Worm (Caenorhabditis elegans): ENCODE measurements around the gene F36D3.1.
A peak's percentile ranks its signal among the peaks of the same experiment; 100 is the strongest.

Gene F36D3.1

DNA sequence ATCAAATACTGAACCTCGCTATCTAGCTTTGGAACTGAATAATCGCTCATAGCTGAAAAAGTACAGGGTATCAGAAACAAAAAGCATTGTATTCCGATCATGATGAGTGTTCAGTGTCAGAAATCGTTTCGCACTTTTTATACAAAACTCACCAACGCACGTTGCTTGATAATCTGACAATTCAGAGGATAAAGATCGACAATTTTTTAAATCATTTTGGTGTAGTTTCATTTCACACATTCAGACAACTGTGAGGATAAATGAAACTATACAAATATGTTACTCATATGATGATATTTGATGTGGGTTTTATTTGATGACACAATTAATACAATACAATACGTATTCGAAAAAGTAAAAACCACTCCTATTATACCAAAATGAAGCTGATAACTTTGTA, 16.1 kb upstream of the F36D3.1 start, which contains the start of gene F57E7.2 (continued):
- no peak for TF ChIP-seq pha-4 (tag; optimal IDR thresholded peaks at IDR 0.05)

- TF ChIP-seq ceh-31 (tag; optimal IDR thresholded peaks at IDR 0.05) (no peak), ets-4 (tag; optimal IDR thresholded peaks at IDR 0.05) (no peak), lin-11 (tag; optimal IDR thresholded peaks at IDR 0.05) (no peak), npax-4 (tag; optimal IDR thresholded peaks at IDR 0.05) (no peak), rnt-1 (tag; optimal IDR thresholded peaks at IDR 0.05) (no peak), pqm-1 (tag; optimal IDR thresholded peaks at IDR 0.05) (no peak), nhr-232 (tag; optimal IDR thresholded peaks at IDR 0.05) (no peak), elt-4 (tag; optimal IDR thresholded peaks at IDR 0.05) (no peak), ceh-9 (tag; optimal IDR thresholded peaks at IDR 0.05) (no peak), ceh-45 (GFP tag; IDR thresholded peaks at IDR 0.05) (no peak), nhr-11 (tag; optimal IDR thresholded peaks at IDR 0.05) (no peak), fax-1 (tag; optimal IDR thresholded peaks at IDR 0.05) (no peak), unc-3 (GFP tag; conservative IDR thresholded peaks at IDR 0.05) (no peak), unc-3 (tag; optimal IDR thresholded peaks at IDR 0.05) (no peak), ceh-2 (tag; optimal IDR thresholded peaks at IDR 0.05) (no peak), elt-2 (tag; optimal IDR thresholded peaks at IDR 0.05) (no peak), unc-86 (tag; optimal IDR thresholded peaks at IDR 0.05) (no peak)
Observed at ce11 chrV:16483681-16484080, 15.5 kb upstream of the F36D3.1 start, which contains the start of gene srh-139. TSS of gene srh-139 (plus strand) at chrV:16483981.

ce11 chrV:16487474-16487873, 11.7 kb upstream of the F36D3.1 start, which contains the start of gene Y32B12A.5:
TSS of gene Y32B12A.5 (minus strand) at chrV:16487574.
- no peak for TF ChIP-seq ceh-18 (tag; optimal IDR thresholded peaks at IDR 0.05)
- no peak for TF ChIP-seq T23F11.4 (GFP tag; optimal IDR thresholded peaks at IDR 0.05)

DNA sequence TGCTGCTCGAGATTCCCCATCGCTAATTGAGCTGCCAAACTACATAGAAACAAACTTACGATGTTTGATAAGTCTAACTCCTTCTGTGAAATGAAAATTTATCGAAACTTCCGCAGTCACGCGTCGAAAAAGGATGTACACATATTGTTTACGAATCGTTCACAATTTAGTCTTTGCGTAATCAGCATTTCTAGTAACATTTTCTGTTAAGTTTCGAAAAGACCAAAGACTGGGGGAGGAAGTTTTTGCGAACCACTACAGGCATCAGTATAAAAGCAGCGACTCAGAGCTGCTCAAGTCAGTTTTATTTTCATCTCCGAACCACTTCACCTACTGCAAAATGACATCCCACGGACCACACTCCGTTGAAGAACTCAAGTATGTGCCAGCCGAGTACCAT, 11.0 kb upstream of the F36D3.1 start, which contains the start of gene sqst-4:
Gene sqst-4, plus strand, starts transcription at position 301 of the 400 bp plus-strand sequence.
- TF ChIP-seq Y22D7AL.16 (tag; optimal IDR thresholded peaks at IDR 0.05) (no peak), ceh-45 (GFP tag; IDR thresholded peaks at IDR 0.05) (no peak), gmeb-2 (tag; optimal IDR thresholded peaks at IDR 0.05) (no peak), hlh-13 (GFP tag; optimal IDR thresholded peaks at IDR 0.05) (no peak), ceh-2 (tag; optimal IDR thresholded peaks at IDR 0.05) (no peak), pros-1 (tag; optimal IDR thresholded peaks at IDR 0.05) (no peak), fkh-10 (GFP tag; optimal IDR thresholded peaks at IDR 0.05) (no peak), C38D4.7 (GFP tag; optimal IDR thresholded peaks at IDR 0.05) (no peak), hlh-30 (tag; optimal IDR thresholded peaks at IDR 0.05; ENCODE audit: insufficient read depth) (no peak), unc-42 (tag; optimal IDR thresholded peaks at IDR 0.05) (no peak), mec-3 (tag; optimal IDR thresholded peaks at IDR 0.05; ENCODE audit: borderline replicate concordance) (no peak), ceh-19 (GFP tag; optimal IDR thresholded peaks at IDR 0.05) (no peak), hlh-6 (tag; optimal IDR thresholded peaks at IDR 0.05) (no peak), ttx-3 (tag; optimal IDR thresholded peaks at IDR 0.05) (no peak), ceh-30 (tag; optimal IDR thresholded peaks at IDR 0.05) (no peak), che-1 (tag; optimal IDR thresholded peaks at IDR 0.05) (no peak), elt-4 (tag; optimal IDR thresholded peaks at IDR 0.05) (no peak), npax-4 (tag; optimal IDR thresholded peaks at IDR 0.05) (no peak), dve-1 (tag; optimal IDR thresholded peaks at IDR 0.05) (no peak), dmd-4 (tag; optimal IDR thresholded peaks at IDR 0.05; ENCODE audit: borderline replicate concordance) (no peak)

- TF ChIP-seq elt-2 (tag; optimal IDR thresholded peaks at IDR 0.05) (peak; percentile 88), ceh-14 (tag; optimal IDR thresholded peaks at IDR 0.05) (no peak), hlh-15 (tag; optimal IDR thresholded peaks at IDR 0.05) (no peak)
Observed at ce11 chrV:16494359-16494758, 4.8 kb upstream of the F36D3.1 start, which contains the start of gene comt-2. TSS of gene comt-2 (minus strand) at chrV:16494489.

Data from whole organism, late embryonic.